Fruit fly (Drosophila melanogaster): ENCODE measurements around the gene aay.

aay gene

dm6 chr3L:9447239-9447777 lies 24.3 kb downstream of the aay start (continued):
- TF ChIP-seq CG15269 (tag; optimal IDR thresholded peaks at IDR 0.05) = peak; percentile 14
- TF ChIP-seq Bgb (GFP tag; IDR thresholded peaks at IDR 0.05; ENCODE audit: partially characterized antibody) = peak; percentile 10; the same call in 1 of the 2 replicates
- TF ChIP-seq rib (GFP tag; IDR thresholded peaks at IDR 0.05) = peak; percentile 23; the same call in 1 of the 2 replicates
- peak; percentile 85 for TF ChIP-seq CG4360 (GFP tag; IDR thresholded peaks at IDR 0.05)
- no peak for TF ChIP-seq CG32772 (GFP tag; IDR thresholded peaks at IDR 0.05)
- no peak for TF ChIP-seq Tbp (GFP tag; optimal IDR thresholded peaks at IDR 0.05)
- TF ChIP-seq YL-1 (GFP tag; optimal IDR thresholded peaks at IDR 0.05) = peak; percentile 4
- TF ChIP-seq scrt (GFP tag; optimal IDR thresholded peaks at IDR 0.05) = peak; percentile 46
- no peak for TF ChIP-seq Dfd (GFP tag; optimal IDR thresholded peaks at IDR 0.05)
- no peak for TF ChIP-seq B-H2 (GFP tag; optimal IDR thresholded peaks at IDR 0.05)
- TF ChIP-seq CG7928 (GFP tag; optimal IDR thresholded peaks at IDR 0.05) = no peak
- no peak for TF ChIP-seq pnt (GFP tag; optimal IDR thresholded peaks at IDR 0.05)
- TF ChIP-seq CG13624 (GFP tag; optimal IDR thresholded peaks at IDR 0.05) = no peak
- TF ChIP-seq Med (GFP tag) = peak; percentile 82
- TF ChIP-seq ac (GFP tag; optimal IDR thresholded peaks at IDR 0.05) = no peak
- no peak for TF ChIP-seq peb (GFP tag; IDR thresholded peaks at IDR 0.05)
- TF ChIP-seq lbe (GFP tag; optimal IDR thresholded peaks at IDR 0.05) = no peak
- TF ChIP-seq CG2712 (tag; optimal IDR thresholded peaks at IDR 0.05) = no peak
- no peak for TF ChIP-seq ro (GFP tag; IDR thresholded peaks at IDR 0.05)
- TF ChIP-seq CG7357 (GFP tag; IDR thresholded peaks at IDR 0.05) = no peak
- TF ChIP-seq grn (GFP tag; optimal IDR thresholded peaks at IDR 0.05) = peak; percentile 86
- TF ChIP-seq CG8281 (tag; optimal IDR thresholded peaks at IDR 0.05) = peak; percentile 48
- no peak for TF ChIP-seq Dp (GFP tag; optimal IDR thresholded peaks at IDR 0.05)
- 0 out of 2 replicates have a peak, but pooled peaks have one; percentile 12 for TF ChIP-seq Scr (GFP tag; IDR thresholded peaks at IDR 0.05; ENCODE audit: partially characterized antibody)
- no peak for TF ChIP-seq crp (GFP tag; optimal IDR thresholded peaks at IDR 0.05)
- TF ChIP-seq CG2199 (GFP tag; IDR thresholded peaks at IDR 0.05) = 0 out of 3 replicates have a peak, but pooled peaks have one; percentile 8
- no peak for TF ChIP-seq CG13296 (GFP tag; optimal IDR thresholded peaks at IDR 0.05)
- no peak for TF ChIP-seq pan (optimal IDR thresholded peaks at IDR 0.05)
- TF ChIP-seq pan (GFP tag; optimal IDR thresholded peaks at IDR 0.05 in 1 of 2, IDR thresholded peaks at IDR 0.05 in 1 of 2) = peak in 1 of 2 experiments; percentile 7
- TF ChIP-seq CG10959 (GFP tag; IDR thresholded peaks at IDR 0.05) = peak; percentile 84
- TF ChIP-seq mirr (GFP tag; optimal IDR thresholded peaks at IDR 0.05) = peak; percentile 89
- peak; percentile 6 for TF ChIP-seq Abd-B (GFP tag; optimal IDR thresholded peaks at IDR 0.05)
- TF ChIP-seq Awh (GFP tag; IDR thresholded peaks at IDR 0.05) = 0 out of 2 replicates have a peak, but pooled peaks have one; percentile 33
- TF ChIP-seq sna (GFP tag; IDR thresholded peaks at IDR 0.05; ENCODE audit: partially characterized antibody) = 0 out of 2 replicates have a peak, but pooled peaks have one; percentile 10
- no peak for TF ChIP-seq ash1 (GFP tag; optimal IDR thresholded peaks at IDR 0.05)
- TF ChIP-seq tll (GFP tag; optimal IDR thresholded peaks at IDR 0.05) = peak in 1 of 2 experiments; percentile 45
- no peak; the same call in 1 of the 2 replicates for TF ChIP-seq unc-4 (GFP tag; IDR thresholded peaks at IDR 0.05; ENCODE audit: partially characterized antibody)
- TF ChIP-seq CG6175 (GFP tag; IDR thresholded peaks at IDR 0.05) = peak; percentile 54; the same call in 1 of the 3 replicates
- TF ChIP-seq corto (GFP tag; optimal IDR thresholded peaks at IDR 0.05) = peak; percentile 2
- TF ChIP-seq CG18599 (GFP tag; optimal IDR thresholded peaks at IDR 0.05) = peak; percentile 50
- TF ChIP-seq HHEX (GFP tag; optimal IDR thresholded peaks at IDR 0.05) = peak; percentile 21
- peak; percentile 16; the same call in 1 of the 3 replicates for TF ChIP-seq otp (GFP tag; IDR thresholded peaks at IDR 0.05)
- TF ChIP-seq gro (GFP tag; optimal IDR thresholded peaks at IDR 0.05) = peak; percentile 45
- peak; percentile 36 for TF ChIP-seq Hmr (GFP tag; optimal IDR thresholded peaks at IDR 0.05)
- 0 out of 3 replicates have a peak, but pooled peaks have one; percentile 13 for TF ChIP-seq row (GFP tag; IDR thresholded peaks at IDR 0.05)
- TF ChIP-seq CG7963 (GFP tag; IDR thresholded peaks at IDR 0.05; ENCODE audit: partially characterized antibody) = 0 out of 3 replicates have a peak, but pooled peaks have one; percentile 22
- peak; percentile 73 for TF ChIP-seq zen (tag; optimal IDR thresholded peaks at IDR 0.05)
- TF ChIP-seq crol (GFP tag; IDR thresholded peaks at IDR 0.05) = peak; percentile 56; the same call in 1 of the 2 replicates

Measured in whole organism, embryonic.